Worm (Caenorhabditis elegans) whole organism, midembryonic: ENCODE results near the gene znf-706.

ENCODE experiments used
- T22C8.4 ChIP-seq: fragments of 200-800 bp; sonication (Bioruptor generic); IDR thresholded peaks from 2 replicates; pipeline ENCODE4 v1.3.6; 2022; ENCODE audit warnings: missing genetic modification characterization, missing compliant biosample characterization
- cog-1 ChIP-seq: sonication (generic microtip); optimal IDR thresholded peaks from 2 replicates; lab custom pipeline; 2016; ENCODE audit warnings: missing genetic modification characterization, missing compliant biosample characterization
- flt-1 ChIP-seq: fragments of 200-800 bp; sonication (Bioruptor generic); IDR thresholded peaks from 2 replicates; pipeline ENCODE4 v1.3.6; 2022; ENCODE audit warnings: missing genetic modification characterization, missing compliant biosample characterization
- klf-2 ChIP-seq: fragments of 200-800 bp; sonication (Bioruptor generic); conservative IDR thresholded peaks from 2 replicates; pipeline ENCODE4 v1.3.6; 2022; ENCODE audit warnings: missing genetic modification reagents, missing genetic modification characterization, missing compliant biosample characterization
- med-1 ChIP-seq: sonication (generic microtip); optimal IDR thresholded peaks from 2 replicates; lab custom pipeline; 2017; ENCODE audit warnings: missing genetic modification characterization, mild to moderate bottlenecking, missing compliant biosample characterization, antibody characterized with exemption, missing genetic modification reagents; ENCODE audit not compliant: insufficient read depth
- ref-1 ChIP-seq: fragments of 200-800 bp; sonication (Bioruptor generic); conservative IDR thresholded peaks from 2 replicates; pipeline ENCODE4 v1.3.6; 2022; ENCODE audit warnings: missing genetic modification reagents, missing genetic modification characterization, missing compliant biosample characterization
- tab-1 ChIP-seq: fragments of 200-800 bp; sonication (Bioruptor generic); IDR thresholded peaks from 2 replicates; pipeline ENCODE4 v1.3.6; 2022; ENCODE audit warnings: missing genetic modification characterization, missing compliant biosample characterization
- ztf-23 ChIP-seq: fragments of 200-800 bp; sonication (Bioruptor generic); IDR thresholded peaks from 2 replicates; pipeline ENCODE4 v1.3.6; 2022; ENCODE audit warnings: missing genetic modification reagents, missing genetic modification characterization, missing compliant biosample characterization
- ztf-29 ChIP-seq: fragments of 200-800 bp; sonication (Bioruptor generic); IDR thresholded peaks from 2 replicates; pipeline ENCODE4 v1.3.6; 2022; ENCODE audit warnings: missing genetic modification reagents, missing genetic modification characterization, missing compliant biosample characterization

ce11 chrIV:9118792-9119191, 22.8 kb upstream of the znf-706 start, which contains the start of gene nrfl-1:
- TF ChIP-seq flt-1 (GFP tag; lab: Robert Waterston, UW) (no peak), med-1 (GFP tag; lab: Kevin White, UChicago) (no peak), tab-1 (no peak), cog-1 (no peak), ref-1 (GFP tag; lab: Robert Waterston, UW) (no peak), ztf-23 (no peak), ztf-29 (GFP tag; lab: Robert Waterston, UW) (no peak), T22C8.4 (GFP tag; lab: Robert Waterston, UW) (no peak), klf-2 (GFP tag; lab: Robert Waterston, UW) (no peak)
